Fruit fly (Drosophila melanogaster): ENCODE data around the gene CG12693.
A peak's percentile ranks its signal among the peaks of the same experiment; 100 is the strongest.

Gene CG12693

DNA sequence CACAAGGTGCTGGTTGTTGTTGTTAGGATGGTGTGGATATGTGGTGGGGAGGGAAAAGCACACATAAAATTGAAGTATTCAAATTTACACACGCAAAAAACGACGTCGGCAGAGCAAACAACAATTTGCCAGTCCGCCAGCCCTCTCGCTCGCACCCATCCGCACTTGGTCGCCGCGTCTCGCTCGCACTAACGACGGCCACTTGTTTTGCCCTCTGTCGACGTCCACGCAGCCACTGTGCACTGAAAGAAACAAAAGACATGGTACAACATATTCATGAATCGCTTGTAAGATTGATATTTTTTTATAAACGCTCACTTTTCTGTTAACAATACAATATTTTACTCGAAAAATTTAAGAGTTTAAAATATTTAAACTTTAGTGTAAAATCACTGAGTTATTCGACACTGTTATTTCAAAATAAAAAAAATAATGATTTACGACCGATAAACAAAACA lies 5.3 kb downstream of the CG12693 start (continued):
- TF ChIP-seq ems (GFP tag; optimal IDR thresholded peaks at IDR 0.05) (peak; percentile 34), Dip3 (GFP tag; optimal IDR thresholded peaks at IDR 0.05) (peak; percentile 65), CG18764 (GFP tag; optimal IDR thresholded peaks at IDR 0.05) (peak; percentile 10), CG11695 (GFP tag; IDR thresholded peaks at IDR 0.05) (peak; percentile 69; the same call in 2 of the 3 replicates), MESR4 (GFP tag; optimal IDR thresholded peaks at IDR 0.05) (no peak), CG9727 (GFP tag; optimal IDR thresholded peaks at IDR 0.05) (peak; percentile 66), CG2116 (GFP tag; optimal IDR thresholded peaks at IDR 0.05) (peak; percentile 28), twi (tag; optimal IDR thresholded peaks at IDR 0.05) (no peak), insv (GFP tag; optimal IDR thresholded peaks at IDR 0.05) (no peak), CG14710 (tag; optimal IDR thresholded peaks at IDR 0.05) (peak; percentile 13), jigr1 (GFP tag; IDR thresholded peaks at IDR 0.05) (0 out of 3 replicates have a peak, but pooled peaks have one; percentile 21), CG42726 (GFP tag; IDR thresholded peaks at IDR 0.05; ENCODE audit: partially characterized antibody) (no peak), bowl (GFP tag; IDR thresholded peaks at IDR 0.05) (no peak), CG9797 (GFP tag; optimal IDR thresholded peaks at IDR 0.05) (no peak), CG12942 (GFP tag; optimal IDR thresholded peaks at IDR 0.05) (no peak), vfl (GFP tag; optimal IDR thresholded peaks at IDR 0.05) (no peak), CG18262 (tag; optimal IDR thresholded peaks at IDR 0.05) (peak; percentile 49), CG14014 (GFP tag; IDR thresholded peaks at IDR 0.05) (peak; percentile 61), sr (GFP tag; IDR thresholded peaks at IDR 0.05) (0 out of 3 replicates have a peak, but pooled peaks have one; percentile 20), CG18476 (GFP tag; optimal IDR thresholded peaks at IDR 0.05) (peak; percentile 33), CG8089 (GFP tag; optimal IDR thresholded peaks at IDR 0.05) (no peak), CG30403 (GFP tag; optimal IDR thresholded peaks at IDR 0.05) (peak; percentile 80), stwl (tag; optimal IDR thresholded peaks at IDR 0.05) (no peak), zfh2 (GFP tag; optimal IDR thresholded peaks at IDR 0.05) (peak; percentile 70), jing (GFP tag; optimal IDR thresholded peaks at IDR 0.05) (no peak), Optix (GFP tag; IDR thresholded peaks at IDR 0.05) (no peak), CG4854 (GFP tag; optimal IDR thresholded peaks at IDR 0.05) (peak; percentile 10), dysf (GFP tag; IDR thresholded peaks at IDR 0.05) (peak; percentile 77), scrt (GFP tag; optimal IDR thresholded peaks at IDR 0.05) (peak; percentile 43), ham (GFP tag; IDR thresholded peaks at IDR 0.05) (no peak), Hr51 (GFP tag; optimal IDR thresholded peaks at IDR 0.05) (peak; percentile 10 to 74), Dfd (GFP tag; optimal IDR thresholded peaks at IDR 0.05) (no peak), CG10274 (GFP tag; optimal IDR thresholded peaks at IDR 0.05) (peak; percentile 14), fd102C (GFP tag; optimal IDR thresholded peaks at IDR 0.05) (no peak), Side (GFP tag; optimal IDR thresholded peaks at IDR 0.05) (no peak), peb (GFP tag; IDR thresholded peaks at IDR 0.05) (no peak), Fer3 (tag; optimal IDR thresholded peaks at IDR 0.05) (peak; percentile 62), NFAT (GFP tag; IDR thresholded peaks at IDR 0.05) (no peak), seq (GFP tag; IDR thresholded peaks at IDR 0.05) (no peak), Rx (GFP tag; IDR thresholded peaks at IDR 0.05) (peak; percentile 35; the same call in 1 of the 2 replicates), CG1233 (GFP tag; optimal IDR thresholded peaks at IDR 0.05) (peak; percentile 40), gsb (GFP tag; IDR thresholded peaks at IDR 0.05) (peak; percentile 38; the same call in 1 of the 2 replicates), Scr (GFP tag; IDR thresholded peaks at IDR 0.05; ENCODE audit: partially characterized antibody) (no peak), CG1529 (GFP tag; optimal IDR thresholded peaks at IDR 0.05) (no peak), CG11093 (GFP tag; IDR thresholded peaks at IDR 0.05) (peak; percentile 50; the same call in 1 of the 3 replicates), Mad (GFP tag; optimal IDR thresholded peaks at IDR 0.05) (no peak), crp (GFP tag; optimal IDR thresholded peaks at IDR 0.05) (peak in 1 of 2 experiments; percentile 15), CG10979 (tag; optimal IDR thresholded peaks at IDR 0.05) (peak; percentile 37), CG10959 (GFP tag; IDR thresholded peaks at IDR 0.05) (no peak; the same call in 1 of the 2 replicates), CG6654 (GFP tag; optimal IDR thresholded peaks at IDR 0.05) (no peak), dmrt99B (tag; optimal IDR thresholded peaks at IDR 0.05) (peak; percentile 66)
